Worm (Caenorhabditis elegans) whole organism, L2 larva: ENCODE data around the gene pal-1.

ENCODE experiments used
- C34F6.9 ChIP-seq: fragments of 150-350 bp; optimal IDR thresholded peaks from 2 replicates; lab custom pipeline; 2014; ENCODE audit warnings: missing biosample characterization, missing genetic modification characterization
- F13H6.1 ChIP-seq: sonication (generic microtip); optimal IDR thresholded peaks from 2 replicates; lab custom pipeline; 2016; ENCODE audit warnings: missing genetic modification characterization, missing compliant biosample characterization
- R02D3.7 ChIP-seq: fragments of 150-350 bp; optimal IDR thresholded peaks from 2 replicates; lab custom pipeline; 2014; ENCODE audit warnings: missing biosample characterization, missing genetic modification characterization
- Y55F3AM.14 ChIP-seq: fragments of 200-800 bp; sonication (Bioruptor generic); optimal IDR thresholded peaks from 2 replicates; lab custom pipeline; 2018; ENCODE audit warnings: mild to moderate bottlenecking, missing genetic modification characterization, missing compliant biosample characterization
- ZK546.5 ChIP-seq: sonication (generic microtip); optimal IDR thresholded peaks from 2 replicates; lab custom pipeline; 2017; ENCODE audit warnings: missing biosample characterization, missing genetic modification characterization
- alr-1 ChIP-seq: fragments of 150-350 bp; optimal IDR thresholded peaks from 2 replicates; lab custom pipeline; 2014; ENCODE audit warnings: missing biosample characterization, missing genetic modification characterization
- aly-2 ChIP-seq: fragments of 150-350 bp; optimal IDR thresholded peaks from 2 replicates; lab custom pipeline; 2014; ENCODE audit warnings: missing biosample characterization, missing genetic modification characterization
- ama-1 ChIP-seq: fragments of 150-350 bp; optimal IDR thresholded peaks from 2 replicates; lab custom pipeline; 2018; ENCODE audit warnings: inconsistent platforms
- blmp-1 ChIP-seq: sonication (generic microtip); optimal IDR thresholded peaks from 2 replicates; lab custom pipeline; 2017; ENCODE audit warnings: missing genetic modification characterization, mild to moderate bottlenecking, missing compliant biosample characterization, antibody characterized with exemption, moderate library complexity; ENCODE audit not compliant: insufficient read depth
- ceh-16 ChIP-seq: fragments of 150-350 bp; optimal IDR thresholded peaks from 2 replicates; lab custom pipeline; 2014; ENCODE audit warnings: missing biosample characterization, missing genetic modification characterization
- crh-2 ChIP-seq: sonication (generic microtip); optimal IDR thresholded peaks from 2 replicates; lab custom pipeline; 2017; ENCODE audit warnings: missing biosample characterization, missing genetic modification characterization
- dmd-4 ChIP-seq: sonication (generic microtip); optimal IDR thresholded peaks from 2 replicates; lab custom pipeline; 2017; ENCODE audit warnings: missing biosample characterization, missing genetic modification characterization
- egl-27 ChIP-seq: sonication (generic microtip); optimal IDR thresholded peaks from 3 replicates; lab custom pipeline; 2017; ENCODE audit warnings: missing biosample characterization, missing genetic modification reagents, missing genetic modification characterization
- elt-1 ChIP-seq: fragments of 150-350 bp; optimal IDR thresholded peaks from 2 replicates; lab custom pipeline; 2014; ENCODE audit warnings: missing biosample characterization, missing genetic modification characterization
- elt-3 ChIP-seq: sonication (generic microtip); optimal IDR thresholded peaks from 2 replicates; lab custom pipeline; 2017; ENCODE audit warnings: missing biosample characterization, missing genetic modification characterization
- fos-1 ChIP-seq: fragments of 150-350 bp; optimal IDR thresholded peaks from 2 replicates; lab custom pipeline; 2014; ENCODE audit warnings: missing biosample characterization, missing genetic modification characterization
- gmeb-1 ChIP-seq: fragments of 150-350 bp; optimal IDR thresholded peaks from 2 replicates; lab custom pipeline; 2014; ENCODE audit warnings: missing biosample characterization, missing genetic modification characterization
- lin-11 ChIP-seq: fragments of 150-350 bp; sonication (generic microtip); optimal IDR thresholded peaks from 2 replicates; lab custom pipeline; 2014; ENCODE audit warnings: missing biosample characterization, missing genetic modification characterization, inconsistent platforms, mixed read lengths
- lin-13 ChIP-seq: fragments of 150-350 bp; optimal IDR thresholded peaks from 2 replicates; lab custom pipeline; 2014; ENCODE audit warnings: missing biosample characterization, missing genetic modification reagents, missing genetic modification characterization
- lin-39 ChIP-seq: fragments of 150-350 bp; optimal IDR thresholded peaks from 2 replicates; lab custom pipeline; 2014; ENCODE audit warnings: missing biosample characterization, missing genetic modification reagents, missing genetic modification characterization
- lsy-2 ChIP-seq, 2 experiments: fragments of 150-350 bp in 1 of 2; sonication (generic microtip) in 1 of 2; optimal IDR thresholded peaks; 2 replicates each; lab custom pipeline; 2014 to 2017; ENCODE audit warnings: missing biosample characterization in 2 of 2, missing genetic modification characterization in 2 of 2
- mab-5 ChIP-seq: fragments of 150-350 bp; optimal IDR thresholded peaks from 2 replicates; lab custom pipeline; 2014; ENCODE audit warnings: missing biosample characterization, missing genetic modification characterization
- mbf-1 ChIP-seq: sonication (generic microtip); optimal IDR thresholded peaks from 2 replicates; lab custom pipeline; 2017; ENCODE audit warnings: missing biosample characterization, missing genetic modification characterization
- mdl-1 ChIP-seq, 2 experiments: fragments of 150-350 bp in 1 of 2; sonication (generic microtip) in 1 of 2; optimal IDR thresholded peaks; 2 replicates each; lab custom pipeline; 2017; ENCODE audit warnings: missing biosample characterization in 2 of 2, missing genetic modification characterization in 2 of 2
- nhr-10 ChIP-seq: sonication (generic microtip); optimal IDR thresholded peaks from 2 replicates; lab custom pipeline; 2017; ENCODE audit warnings: missing biosample characterization, missing genetic modification characterization
- nhr-11 ChIP-seq: fragments of 150-350 bp; optimal IDR thresholded peaks from 2 replicates; lab custom pipeline; 2014; ENCODE audit warnings: missing biosample characterization, missing genetic modification characterization
- nhr-12 ChIP-seq: fragments of 150-350 bp; optimal IDR thresholded peaks from 2 replicates; lab custom pipeline; 2014; ENCODE audit warnings: missing biosample characterization, missing genetic modification characterization
- nhr-129 ChIP-seq: fragments of 150-350 bp; optimal IDR thresholded peaks from 2 replicates; lab custom pipeline; 2014; ENCODE audit warnings: missing biosample characterization, missing genetic modification characterization
- nhr-21 ChIP-seq: fragments of 150-350 bp; optimal IDR thresholded peaks from 2 replicates; lab custom pipeline; 2014; ENCODE audit warnings: missing biosample characterization, missing genetic modification characterization
- nhr-23 ChIP-seq: fragments of 150-350 bp; optimal IDR thresholded peaks from 2 replicates; lab custom pipeline; 2014; ENCODE audit warnings: missing biosample characterization, missing genetic modification reagents, missing genetic modification characterization
- nhr-237 ChIP-seq: fragments of 150-350 bp; optimal IDR thresholded peaks from 2 replicates; lab custom pipeline; 2014; ENCODE audit warnings: missing biosample characterization, missing genetic modification characterization
- nhr-25 ChIP-seq: fragments of 150-350 bp; sonication (generic microtip); optimal IDR thresholded peaks from 3 replicates; lab custom pipeline; 2014; ENCODE audit warnings: missing biosample characterization, missing genetic modification characterization
- nhr-6 ChIP-seq: fragments of 150-350 bp; optimal IDR thresholded peaks from 2 replicates; lab custom pipeline; 2014; ENCODE audit warnings: missing biosample characterization, missing genetic modification characterization
- nhr-77 ChIP-seq: fragments of 150-350 bp; optimal IDR thresholded peaks from 2 replicates; lab custom pipeline; 2014; ENCODE audit warnings: missing biosample characterization, missing genetic modification characterization
- peb-1 ChIP-seq: fragments of 150-350 bp; optimal IDR thresholded peaks from 2 replicates; lab custom pipeline; 2014; ENCODE audit warnings: missing biosample characterization, missing genetic modification characterization
- sem-4 ChIP-seq: fragments of 150-350 bp; optimal IDR thresholded peaks from 2 replicates; lab custom pipeline; 2014; ENCODE audit warnings: missing biosample characterization, missing genetic modification reagents, missing genetic modification characterization
- skn-1 ChIP-seq: sonication (generic microtip); optimal IDR thresholded peaks from 2 replicates; lab custom pipeline; 2017; ENCODE audit warnings: missing biosample characterization, missing genetic modification characterization
- sma-3 ChIP-seq: sonication (generic microtip); optimal IDR thresholded peaks from 2 replicates; lab custom pipeline; 2016; ENCODE audit warnings: missing genetic modification reagents, missing genetic modification characterization, missing compliant biosample characterization
- snpc-4 ChIP-seq: fragments of 150-350 bp; optimal IDR thresholded peaks from 2 replicates; lab custom pipeline; 2014; ENCODE audit warnings: missing biosample characterization, missing genetic modification characterization
- unc-39 ChIP-seq: fragments of 150-350 bp; optimal IDR thresholded peaks from 2 replicates; lab custom pipeline; 2014; ENCODE audit warnings: missing biosample characterization, missing genetic modification characterization
- unc-55 ChIP-seq: fragments of 150-350 bp; sonication (generic microtip); optimal IDR thresholded peaks from 3 replicates; lab custom pipeline; 2014; ENCODE audit warnings: missing biosample characterization, missing genetic modification reagents, missing genetic modification characterization
- ztf-1 ChIP-seq: fragments of 200-800 bp; sonication (Bioruptor generic); conservative IDR thresholded peaks from 2 replicates; pipeline ENCODE4 v1.3.6; 2022; ENCODE audit warnings: missing genetic modification characterization, missing compliant biosample characterization
- ztf-11 ChIP-seq: sonication (generic microtip); optimal IDR thresholded peaks from 2 replicates; lab custom pipeline; 2017; ENCODE audit warnings: missing biosample characterization, missing genetic modification characterization
- ztf-4 ChIP-seq: fragments of 150-350 bp; optimal IDR thresholded peaks from 2 replicates; lab custom pipeline; 2014; ENCODE audit warnings: missing biosample characterization, missing genetic modification characterization

Gene pal-1

DNA sequence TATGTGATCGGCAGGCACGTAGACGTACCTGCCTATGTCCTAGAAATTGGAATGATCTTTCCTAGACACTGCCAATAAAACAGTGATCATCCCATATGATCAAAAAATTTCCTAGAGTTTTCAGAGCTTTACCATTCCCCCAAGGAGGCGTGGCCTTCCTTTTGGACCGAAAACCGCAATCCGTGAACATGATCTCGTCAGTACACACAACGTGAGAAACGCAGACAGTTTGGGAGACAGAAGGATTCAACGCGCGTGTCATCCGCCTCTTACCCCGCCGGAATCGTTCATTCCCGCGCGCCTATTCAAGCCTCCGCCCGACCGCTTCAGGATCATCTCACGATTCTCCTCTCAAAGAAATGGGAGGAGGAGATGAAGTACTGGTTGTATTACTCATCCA, 43.9 kb downstream of the pal-1 start, which contains the start of gene B0393.5:
Gene B0393.5, plus strand, starts transcription at position 301 of the 400 bp plus-strand sequence.
- TF ChIP-seq elt-1 (tag; lab: Kevin White, UChicago) (no peak), nhr-21 (no peak), blmp-1 (tag; lab: Kevin White, UChicago) (no peak), ZK546.5 (tag; lab: Kevin White, UChicago) (no peak), ztf-11 (no peak), nhr-10 (no peak), snpc-4 (tag; lab: Kevin White, UChicago) (no peak), lin-11 (no peak), gmeb-1 (tag; lab: Kevin White, UChicago) (no peak), ztf-4 (tag; lab: Kevin White, UChicago) (no peak), aly-2 (tag; lab: Kevin White, UChicago) (no peak), unc-55 (GFP tag; lab: Kevin White, UChicago) (no peak), lin-13 (no peak), sma-3 (GFP tag; lab: Kevin White, UChicago) (no peak)

DNA sequence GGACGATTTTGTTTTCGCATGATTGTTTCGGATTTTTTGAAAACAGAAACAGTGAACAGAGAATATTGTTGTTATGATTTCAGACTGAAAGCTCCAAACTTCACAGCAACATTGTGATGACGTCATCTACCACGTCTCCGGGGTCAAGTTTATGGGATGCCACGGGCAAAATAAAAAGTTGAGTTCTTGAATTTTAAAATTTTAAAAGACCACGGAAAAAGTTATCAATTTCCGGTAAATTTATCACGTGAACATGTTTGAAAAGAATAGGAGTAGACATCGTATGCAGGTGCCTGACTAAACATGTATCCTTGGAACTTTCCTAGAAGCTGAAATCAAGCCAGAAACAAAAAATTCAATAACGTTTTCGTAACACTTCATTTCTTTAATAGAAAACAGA, 45.9 kb downstream of the pal-1 start, which contains the start of gene B0393.4:
Gene B0393.4, minus strand, starts transcription at position 101 of the 400 bp plus-strand sequence.
- TF ChIP-seq nhr-6 (no peak), skn-1 (tag; lab: Kevin White, UChicago) (no peak), alr-1 (no peak), unc-55 (GFP tag; lab: Kevin White, UChicago) (no peak), nhr-77 (tag; lab: Kevin White, UChicago) (no peak), R02D3.7 (no peak), nhr-21 (no peak), nhr-10 (no peak)
- TF ChIP-seq, all 48 proteins: peak for 0

DNA sequence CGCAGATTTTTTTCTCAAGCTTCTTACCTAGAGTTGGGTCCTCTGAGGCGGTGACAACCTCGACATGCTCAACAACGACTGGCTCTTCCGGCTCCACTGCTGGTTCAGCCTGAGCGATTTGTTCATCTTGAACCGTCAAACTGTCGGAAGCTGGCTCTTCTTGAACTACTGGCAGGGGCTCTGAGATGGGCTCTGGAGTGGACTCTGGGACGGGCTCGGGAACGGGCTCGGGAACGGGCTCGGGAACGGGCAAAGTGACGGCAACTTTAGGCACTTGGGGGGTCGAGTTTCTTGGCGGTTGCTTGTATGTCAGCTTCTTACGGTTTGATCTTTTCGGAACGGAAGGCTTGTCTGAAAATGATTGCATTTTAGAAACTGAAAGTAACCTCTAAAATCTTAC, 46.5 kb downstream of the pal-1 start:
- TF ChIP-seq dmd-4 (tag; lab: Kevin White, UChicago), result no peak
- no peak for TF ChIP-seq lin-39
- TF ChIP-seq elt-3 (tag; lab: Kevin White, UChicago), result no peak
- TF ChIP-seq nhr-23 (tag; lab: Kevin White, UChicago), result no peak
- TF ChIP-seq mbf-1 (tag; lab: Kevin White, UChicago), result no peak
- no peak for TF ChIP-seq ceh-16 (tag; lab: Kevin White, UChicago)
- no peak for TF ChIP-seq snpc-4 (tag; lab: Kevin White, UChicago)

DNA sequence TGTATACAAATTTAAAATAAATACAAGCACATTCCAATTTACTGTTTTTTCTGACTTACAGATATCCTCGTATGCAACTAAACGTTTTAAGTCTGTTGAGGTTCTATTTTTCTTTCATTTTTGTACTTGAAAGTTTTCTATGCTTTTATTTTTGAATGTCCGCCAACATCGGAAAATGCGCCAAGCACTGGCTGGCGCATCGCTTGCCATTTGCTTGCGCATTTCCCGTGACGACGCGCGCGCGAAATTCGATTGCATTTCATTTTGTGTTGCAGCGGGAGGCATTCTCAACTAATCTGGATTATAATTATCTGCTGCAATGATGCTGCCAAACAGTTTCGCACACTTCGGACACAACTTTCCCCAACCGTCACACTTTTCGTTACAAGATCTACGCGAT, 52.4 kb downstream of the pal-1 start, which contains the start of gene fbxl-2:
Gene fbxl-2, plus strand, starts transcription at position 278 of the 400 bp plus-strand sequence.
- TF ChIP-seq lin-11, result peak; percentile 90
- TF ChIP-seq nhr-6, result peak; percentile 74
- no peak for TF ChIP-seq elt-1 (tag; lab: Kevin White, UChicago)
- no peak for TF ChIP-seq peb-1 (tag; lab: Kevin White, UChicago)
- no peak for TF ChIP-seq ztf-1 (GFP tag; lab: Robert Waterston, UW)
- no peak for TF ChIP-seq alr-1
- TF ChIP-seq C34F6.9 (tag; lab: Kevin White, UChicago), result peak; percentile 98
- peak; percentile 93 for TF ChIP-seq F13H6.1 (tag; lab: Kevin White, UChicago)
- TF ChIP-seq nhr-12, result no peak
- TF ChIP-seq nhr-25, result peak; percentile 95
- TF ChIP-seq nhr-10, result peak; percentile 76
- TF ChIP-seq ama-1 (lab: Kevin White, UChicago), result no peak
- TF ChIP-seq fos-1, result peak; percentile 88
- TF ChIP-seq unc-39, result no peak
- peak; percentile 42 for TF ChIP-seq ztf-11
- peak in 1 of 2 experiments; percentile 71 for TF ChIP-seq mdl-1 (tag; optimal IDR thresholded peaks at IDR 0.05; lab: Kevin White, UChicago)
- peak; percentile 98 for TF ChIP-seq unc-55 (GFP tag; lab: Kevin White, UChicago)
- no peak for TF ChIP-seq nhr-11
- peak; percentile 91 for TF ChIP-seq mab-5 (tag; lab: Kevin White, UChicago)
- peak; percentile 91 for TF ChIP-seq ztf-4 (tag; lab: Kevin White, UChicago)
- TF ChIP-seq gmeb-1 (tag; lab: Kevin White, UChicago), result peak; percentile 100
- no peak for TF ChIP-seq aly-2 (tag; lab: Kevin White, UChicago)
- peak; percentile 81 for TF ChIP-seq sem-4 (tag; lab: Kevin White, UChicago)
- peak; percentile 95 to 97 for TF ChIP-seq lsy-2 (tag; optimal IDR thresholded peaks at IDR 0.05; lab: Kevin White, UChicago)
- TF ChIP-seq nhr-129, result peak; percentile 94
- peak; percentile 36 for TF ChIP-seq blmp-1 (tag; lab: Kevin White, UChicago)
- peak; percentile 66 for TF ChIP-seq nhr-77 (tag; lab: Kevin White, UChicago)
- TF ChIP-seq lin-13, result peak; percentile 96
- peak; percentile 83 for TF ChIP-seq snpc-4 (tag; lab: Kevin White, UChicago)
- TF ChIP-seq crh-2 (tag; lab: Kevin White, UChicago), result peak; percentile 95
- TF ChIP-seq elt-3 (tag; lab: Kevin White, UChicago), result no peak
- TF ChIP-seq R02D3.7, result peak; percentile 88
- TF ChIP-seq ZK546.5 (tag; lab: Kevin White, UChicago), result peak; percentile 76
- TF ChIP-seq egl-27 (tag; lab: Kevin White, UChicago), result peak; percentile 84
- no peak for TF ChIP-seq nhr-23 (tag; lab: Kevin White, UChicago)
- peak; percentile 72 for TF ChIP-seq nhr-237 (tag; lab: Kevin White, UChicago)
- TF ChIP-seq Y55F3AM.14, result peak; percentile 81
- peak; percentile 97 for TF ChIP-seq sma-3 (GFP tag; lab: Kevin White, UChicago)
- TF ChIP-seq skn-1 (tag; lab: Kevin White, UChicago), result no peak
